Worm (Caenorhabditis elegans): ENCODE results near the gene T22B2.1.

- TF ChIP-seq C08G9.2 (tag; optimal IDR thresholded peaks at IDR 0.05), result peak; percentile 81
- TF ChIP-seq pha-4 (tag; optimal IDR thresholded peaks at IDR 0.05), result no peak
- peak; percentile 79 for TF ChIP-seq C38D4.7 (GFP tag; optimal IDR thresholded peaks at IDR 0.05)
- peak; percentile 80 for TF ChIP-seq unc-86 (tag; optimal IDR thresholded peaks at IDR 0.05)
- TF ChIP-seq pros-1 (tag; optimal IDR thresholded peaks at IDR 0.05), result peak; percentile 59
- no peak for TF ChIP-seq ceh-24 (tag; optimal IDR thresholded peaks at IDR 0.05)
- TF ChIP-seq ama-1 (optimal IDR thresholded peaks at IDR 0.05), result no peak
- peak; percentile 18 for TF ChIP-seq pax-1 (tag; optimal IDR thresholded peaks at IDR 0.05)
- peak; percentile 78 for TF ChIP-seq hlh-13 (GFP tag; optimal IDR thresholded peaks at IDR 0.05)
- TF ChIP-seq tbx-2 (tag; optimal IDR thresholded peaks at IDR 0.05), result peak; percentile 87
- TF ChIP-seq nfya-1 (tag; optimal IDR thresholded peaks at IDR 0.05), result peak; percentile 71
- TF ChIP-seq elt-2 (tag; optimal IDR thresholded peaks at IDR 0.05), result peak; percentile 91
- peak; percentile 56 for TF ChIP-seq hlh-8 (tag; optimal IDR thresholded peaks at IDR 0.05)
- TF ChIP-seq elt-4 (tag; optimal IDR thresholded peaks at IDR 0.05), result no peak
Observed at ce11 chrX:3969980-3970403, 44.1 kb downstream of the T22B2.1 start.
